Worm (Caenorhabditis elegans): ENCODE data around the gene ttr-30.

ce11 chrX:7371945-7372344 lies 41.2 kb downstream of the ttr-30 start:
- TF ChIP-seq unc-39 (tag; optimal IDR thresholded peaks at IDR 0.05), result no peak
- TF ChIP-seq ceh-82 (tag; optimal IDR thresholded peaks at IDR 0.05), result no peak
- TF ChIP-seq ama-1 (optimal IDR thresholded peaks at IDR 0.05), result no peak
- TF ChIP-seq nhr-11 (tag; optimal IDR thresholded peaks at IDR 0.05), result no peak
- no peak for TF ChIP-seq nhr-237 (tag; optimal IDR thresholded peaks at IDR 0.05)

All from whole organism, L2 larva.